Worm (Caenorhabditis elegans): Measurements from ENCODE around the gene ugt-36.

Gene ugt-36

DNA sequence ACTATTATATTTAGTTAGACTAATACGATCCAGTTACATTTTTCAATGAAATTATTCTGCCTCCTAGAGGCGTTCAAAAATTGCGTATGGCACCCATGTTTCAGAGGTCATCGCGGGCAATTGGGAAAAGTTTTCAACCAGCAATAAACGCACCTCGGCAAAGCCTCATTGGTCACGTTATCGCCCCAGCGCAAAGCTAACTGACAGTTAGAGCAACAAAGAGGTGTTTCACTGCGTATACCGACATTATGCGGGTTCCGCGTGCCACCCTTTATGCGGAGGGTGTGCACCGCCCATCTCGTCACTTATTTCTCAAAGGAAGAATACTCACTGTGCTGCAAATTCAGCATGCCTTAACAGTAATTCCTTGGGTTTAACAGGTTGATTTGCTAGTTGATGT, 24.1 kb upstream of the ugt-36 start (continued):
- no peak for TF ChIP-seq jun-1 (tag; optimal IDR thresholded peaks at IDR 0.05)
- no peak for TF ChIP-seq nhr-76 (tag; optimal IDR thresholded peaks at IDR 0.05)
- TF ChIP-seq zip-2 (tag; optimal IDR thresholded peaks at IDR 0.05), result no peak
- no peak for TF ChIP-seq ceh-32 (tag; optimal IDR thresholded peaks at IDR 0.05; ENCODE audit: poor library complexity)
- TF ChIP-seq rbr-2 (tag; optimal IDR thresholded peaks at IDR 0.05), result no peak
- TF ChIP-seq pqm-1 (tag; optimal IDR thresholded peaks at IDR 0.05), result peak; percentile 1
- no peak for TF ChIP-seq ceh-62 (tag; optimal IDR thresholded peaks at IDR 0.05)
- TF ChIP-seq lin-29 (GFP tag; IDR thresholded peaks at IDR 0.05), result no peak

- TF ChIP-seq duxl-1 (tag; optimal IDR thresholded peaks at IDR 0.05; ENCODE audit: poor library complexity), result no peak
- peak; percentile 34 for TF ChIP-seq aha-1 (tag)
- TF ChIP-seq nhr-28 (tag; optimal IDR thresholded peaks at IDR 0.05), result peak; percentile 89
- peak; percentile 92 for TF ChIP-seq nhr-102 (tag; optimal IDR thresholded peaks at IDR 0.05)
- TF ChIP-seq spr-3 (GFP tag; optimal IDR thresholded peaks at IDR 0.05), result no peak
These were observed 21.5 kb upstream of the ugt-36 start, which contains the start of gene ugt-37 for ce11 chrV:7145250-7145850. Gene ugt-37, minus strand, starts transcription at chrV:7145318.

ce11 chrV:7147370-7147769, 19.4 kb upstream of the ugt-36 start, which contains the start of gene ugt-38:
Gene ugt-38, minus strand, starts transcription at chrV:7147470.
- no peak for TF ChIP-seq hif-1 (tag; optimal IDR thresholded peaks at IDR 0.05)
- TF ChIP-seq aha-1 (tag), result peak; percentile 62
- no peak for TF ChIP-seq F49E8.2 (tag; optimal IDR thresholded peaks at IDR 0.05; ENCODE audit: borderline replicate concordance)

- TF ChIP-seq ZK546.5 (tag; optimal IDR thresholded peaks at IDR 0.05), result no peak
- TF ChIP-seq mxl-2 (GFP tag; conservative IDR thresholded peaks at IDR 0.05), result no peak
- TF ChIP-seq dmd-8 (GFP tag; IDR thresholded peaks at IDR 0.05), result no peak
- TF ChIP-seq duxl-1 (tag; optimal IDR thresholded peaks at IDR 0.05; ENCODE audit: poor library complexity), result no peak
- TF ChIP-seq nhr-77 (tag; optimal IDR thresholded peaks at IDR 0.05), result peak; percentile 26
- TF ChIP-seq mdl-1 (tag; optimal IDR thresholded peaks at IDR 0.05), result no peak
- TF ChIP-seq nhr-11 (tag; optimal IDR thresholded peaks at IDR 0.05), result no peak
- no peak for TF ChIP-seq skn-1 (tag; optimal IDR thresholded peaks at IDR 0.05)
- peak; percentile 85 for TF ChIP-seq dmd-6 (GFP tag; IDR thresholded peaks at IDR 0.05)
- no peak for TF ChIP-seq ceh-62 (tag; optimal IDR thresholded peaks at IDR 0.05)
- no peak for TF ChIP-seq ces-1 (GFP tag; optimal IDR thresholded peaks at IDR 0.05)
- no peak for TF ChIP-seq nhr-42 (GFP tag; IDR thresholded peaks at IDR 0.05)
- peak; percentile 69 for TF ChIP-seq dve-1 (tag; optimal IDR thresholded peaks at IDR 0.05; ENCODE audit: insufficient read depth)
- peak; percentile 52 for TF ChIP-seq nhr-102 (tag; optimal IDR thresholded peaks at IDR 0.05)
- TF ChIP-seq nhr-28 (tag; optimal IDR thresholded peaks at IDR 0.05), result peak; percentile 99
- TF ChIP-seq nhr-76 (tag; optimal IDR thresholded peaks at IDR 0.05), result no peak
- TF ChIP-seq pqm-1 (tag; optimal IDR thresholded peaks at IDR 0.05), result peak; percentile 62
- no peak for TF ChIP-seq daf-16 (GFP tag; optimal IDR thresholded peaks at IDR 0.05)
- TF ChIP-seq daf-16 (tag; optimal IDR thresholded peaks at IDR 0.05), result peak; percentile 83
- TF ChIP-seq nhr-48 (tag; optimal IDR thresholded peaks at IDR 0.05), result peak; percentile 36
These were observed 16.2 kb upstream of the ugt-36 start, which contains the start of gene F10D2.8 for ce11 chrV:7150570-7150969. Gene F10D2.8, minus strand, starts transcription at chrV:7150714.

DNA sequence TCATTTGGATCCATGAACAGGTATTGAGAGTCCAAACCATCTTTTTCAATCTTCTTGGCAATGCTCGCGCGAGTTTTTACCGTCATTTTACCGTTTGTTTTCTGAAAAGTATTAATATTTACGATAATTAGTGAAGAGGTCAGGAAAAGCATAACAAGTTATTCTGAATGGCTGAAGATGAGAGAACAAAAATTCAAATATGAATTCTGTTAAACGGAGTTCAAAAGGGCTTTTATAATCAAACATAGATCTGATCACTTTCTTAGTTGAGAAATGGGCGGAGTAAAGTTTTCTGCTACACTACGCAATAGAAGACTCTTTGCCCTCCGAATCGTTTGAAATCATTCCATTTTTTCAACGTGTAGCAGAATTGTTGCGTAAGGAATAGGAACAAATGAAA, 13.8 kb upstream of the ugt-36 start, which contains the start of gene fat-7:
TSS of gene fat-7 (minus strand) at position 101 of the 400 bp plus-strand sequence.
- no peak for TF ChIP-seq nhr-10 (tag; optimal IDR thresholded peaks at IDR 0.05)
- TF ChIP-seq Y48G9A.11 (GFP tag; IDR thresholded peaks at IDR 0.05), result no peak
- no peak for TF ChIP-seq mes-2 (tag; optimal IDR thresholded peaks at IDR 0.05; ENCODE audit: poor library complexity, severe bottlenecking)
- TF ChIP-seq lin-29 (GFP tag; IDR thresholded peaks at IDR 0.05), result no peak
- TF ChIP-seq unc-62 (GFP tag; optimal IDR thresholded peaks at IDR 0.05 in 1 of 2), result no peak
- TF ChIP-seq unc-62 (tag; optimal IDR thresholded peaks at IDR 0.05), result no peak
- no peak for TF ChIP-seq aha-1 (tag)
- no peak for TF ChIP-seq php-3 (GFP tag; IDR thresholded peaks at IDR 0.05)
- no peak for TF ChIP-seq attf-4 (tag; optimal IDR thresholded peaks at IDR 0.05)
- no peak for TF ChIP-seq ctbp-1 (GFP tag; IDR thresholded peaks at IDR 0.05)
- no peak for TF ChIP-seq ces-1 (GFP tag; optimal IDR thresholded peaks at IDR 0.05)
- TF ChIP-seq D1046.2 (GFP tag; IDR thresholded peaks at IDR 0.05), result no peak
- no peak for TF ChIP-seq ceh-82 (tag; optimal IDR thresholded peaks at IDR 0.05)
- TF ChIP-seq nhr-111 (GFP tag; optimal IDR thresholded peaks at IDR 0.05), result no peak
- no peak for TF ChIP-seq nhr-11 (tag; optimal IDR thresholded peaks at IDR 0.05)
- TF ChIP-seq nhr-25 (tag; optimal IDR thresholded peaks at IDR 0.05; ENCODE audit: borderline replicate concordance, insufficient read depth), result no peak
- no peak for TF ChIP-seq set-16 (GFP tag; IDR thresholded peaks at IDR 0.05)
- no peak for TF ChIP-seq rbr-2 (tag; optimal IDR thresholded peaks at IDR 0.05)
- no peak for TF ChIP-seq R02D3.7 (tag; optimal IDR thresholded peaks at IDR 0.05)

All from whole organism, L4 larva.